Worm (Caenorhabditis elegans): ENCODE measurements around the gene lpin-1.

The lpin-1 gene

DNA sequence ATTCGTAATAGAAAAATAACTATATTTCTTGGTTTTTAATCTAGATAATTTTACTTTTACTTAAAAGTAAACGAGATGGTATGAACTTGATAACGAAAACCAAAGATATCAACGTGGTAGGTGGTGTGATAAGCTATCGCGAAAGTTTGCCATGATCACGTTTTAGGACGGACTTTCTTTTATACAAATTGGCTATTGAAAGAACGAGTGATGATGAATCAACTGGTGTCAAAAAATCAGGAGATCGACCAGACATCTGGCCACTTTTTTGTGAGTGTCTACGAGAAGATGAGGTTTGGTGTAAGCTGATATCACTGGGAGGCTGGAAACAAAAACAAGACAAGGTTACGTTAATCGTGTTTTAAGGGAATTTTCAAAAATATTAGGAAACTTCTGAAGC lies 5.3 kb upstream of the lpin-1 start:
- TF ChIP-seq vab-15 (tag; optimal IDR thresholded peaks at IDR 0.05) (no peak), lin-35 (GFP tag; optimal IDR thresholded peaks at IDR 0.05) (peak in 1 of 2 experiments; percentile 54), grh-1 (GFP tag; IDR thresholded peaks at IDR 0.05) (no peak), nhr-90 (tag; optimal IDR thresholded peaks at IDR 0.05; ENCODE audit: poor library complexity) (peak; percentile 12), snu-23 (GFP tag; optimal IDR thresholded peaks at IDR 0.05) (peak; percentile 18), lsy-2 (tag; optimal IDR thresholded peaks at IDR 0.05) (peak in 1 of 2 experiments; percentile 13), mdl-1 (tag; optimal IDR thresholded peaks at IDR 0.05) (peak in 1 of 2 experiments; percentile 10), elt-3 (tag; optimal IDR thresholded peaks at IDR 0.05) (peak in 4 of 6 experiments; percentile 36 to 61 (median 54)), alr-1 (tag; optimal IDR thresholded peaks at IDR 0.05; ENCODE audit: borderline replicate concordance) (no peak), aha-1 (tag; optimal IDR thresholded peaks at IDR 0.05) (no peak), elt-2 (tag; optimal IDR thresholded peaks at IDR 0.05) (peak; percentile 42), nhr-19 (GFP tag; conservative IDR thresholded peaks at IDR 0.05) (peak; percentile 15; the same call in 1 of the 2 replicates), blmp-1 (tag; optimal IDR thresholded peaks at IDR 0.05) (peak; percentile 83), nhr-77 (tag; optimal IDR thresholded peaks at IDR 0.05) (no peak), unc-130 (tag; optimal IDR thresholded peaks at IDR 0.05) (peak; percentile 11), mep-1 (tag; optimal IDR thresholded peaks at IDR 0.05) (peak; percentile 6), fkh-4 (tag; optimal IDR thresholded peaks at IDR 0.05; ENCODE audit: borderline replicate concordance) (no peak), tlp-1 (tag; optimal IDR thresholded peaks at IDR 0.05) (no peak)

DNA sequence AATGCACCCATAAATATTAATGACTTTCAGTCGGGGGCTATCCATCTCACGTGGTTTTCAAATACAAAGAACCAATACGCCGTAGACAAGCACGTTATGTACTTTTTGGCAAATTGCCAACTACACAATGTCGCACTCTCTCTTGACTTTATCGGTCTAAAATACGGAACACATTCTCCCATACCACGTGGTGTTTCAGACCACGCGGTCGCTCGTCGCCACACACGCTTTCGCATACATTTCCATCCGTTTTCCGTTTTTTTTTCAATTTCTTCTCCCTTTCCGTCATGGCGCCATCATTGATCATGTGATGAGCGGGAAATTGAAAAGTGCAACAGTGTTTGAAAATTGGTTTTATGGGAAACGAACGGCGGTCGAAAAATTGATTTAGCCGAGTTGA lies 4.6 kb upstream of the lpin-1 start:
- peak in 1 of 2 experiments; percentile 68 for TF ChIP-seq ztf-11 (tag; optimal IDR thresholded peaks at IDR 0.05)
- peak; percentile 70 for TF ChIP-seq skn-1 (tag; optimal IDR thresholded peaks at IDR 0.05)
- TF ChIP-seq C04F5.9 (tag; optimal IDR thresholded peaks at IDR 0.05) = peak; percentile 58
- no peak for TF ChIP-seq tlp-1 (tag; optimal IDR thresholded peaks at IDR 0.05)
- TF ChIP-seq pag-3 (tag; optimal IDR thresholded peaks at IDR 0.05; ENCODE audit: borderline replicate concordance, insufficient read depth) = peak; percentile 69
- peak; percentile 22; the same call in 1 of the 2 replicates for TF ChIP-seq isw-1 (GFP tag; IDR thresholded peaks at IDR 0.05)
- TF ChIP-seq sox-4 (tag; optimal IDR thresholded peaks at IDR 0.05) = peak; percentile 38
- TF ChIP-seq fos-1 (tag; optimal IDR thresholded peaks at IDR 0.05) = peak; percentile 17
- peak; percentile 62 for TF ChIP-seq mab-9 (GFP tag; IDR thresholded peaks at IDR 0.05)
- no peak for TF ChIP-seq hlh-4 (tag; optimal IDR thresholded peaks at IDR 0.05)
- TF ChIP-seq fkh-10 (GFP tag; optimal IDR thresholded peaks at IDR 0.05) = no peak
- peak; percentile 98 for TF ChIP-seq nhr-71 (tag; optimal IDR thresholded peaks at IDR 0.05)
- no peak for TF ChIP-seq alr-1 (tag; optimal IDR thresholded peaks at IDR 0.05; ENCODE audit: borderline replicate concordance)
- TF ChIP-seq snpc-4 (tag; optimal IDR thresholded peaks at IDR 0.05) = peak; percentile 48
- TF ChIP-seq pqm-1 (tag; optimal IDR thresholded peaks at IDR 0.05) = no peak
- TF ChIP-seq egl-13 (tag; optimal IDR thresholded peaks at IDR 0.05) = peak; percentile 52
- TF ChIP-seq efl-3 (GFP tag; optimal IDR thresholded peaks at IDR 0.05) = no peak
- peak; percentile 64 for TF ChIP-seq lir-3 (tag; optimal IDR thresholded peaks at IDR 0.05; ENCODE audit: poor library complexity)
- peak; percentile 91 for TF ChIP-seq nhr-19 (GFP tag; conservative IDR thresholded peaks at IDR 0.05)
- TF ChIP-seq hlh-17 (GFP tag; optimal IDR thresholded peaks at IDR 0.05; ENCODE audit: borderline replicate concordance) = no peak
- peak; percentile 53 for TF ChIP-seq dsc-1 (tag; optimal IDR thresholded peaks at IDR 0.05)
- TF ChIP-seq ets-5 (GFP tag; IDR thresholded peaks at IDR 0.05) = no peak
- peak; percentile 57 for TF ChIP-seq xbp-1 (tag; optimal IDR thresholded peaks at IDR 0.05)
- TF ChIP-seq nhr-47 (tag; optimal IDR thresholded peaks at IDR 0.05) = peak; percentile 91
- TF ChIP-seq unc-130 (tag; optimal IDR thresholded peaks at IDR 0.05) = peak; percentile 72
- TF ChIP-seq tbx-2 (tag; optimal IDR thresholded peaks at IDR 0.05) = peak; percentile 91
- TF ChIP-seq mef-2 (tag; optimal IDR thresholded peaks at IDR 0.05) = no peak
- TF ChIP-seq sptf-1 (tag; optimal IDR thresholded peaks at IDR 0.05) = no peak
- TF ChIP-seq irx-1 (tag; optimal IDR thresholded peaks at IDR 0.05) = peak; percentile 88
- peak; percentile 69 for TF ChIP-seq swsn-7 (tag; optimal IDR thresholded peaks at IDR 0.05)
- TF ChIP-seq ceh-82 (tag; optimal IDR thresholded peaks at IDR 0.05) = peak in 1 of 3 experiments; percentile 8
- no peak for TF ChIP-seq unc-62 (GFP tag; optimal IDR thresholded peaks at IDR 0.05)
- TF ChIP-seq lsy-2 (tag; optimal IDR thresholded peaks at IDR 0.05) = peak; percentile 69 to 72
- peak; percentile 83 for TF ChIP-seq ztf-4 (tag; optimal IDR thresholded peaks at IDR 0.05)
- peak; percentile 82 for TF ChIP-seq jun-1 (tag; optimal IDR thresholded peaks at IDR 0.05)
- peak; percentile 65 for TF ChIP-seq C16A3.4 (tag; optimal IDR thresholded peaks at IDR 0.05)
- peak; percentile 6 for TF ChIP-seq zip-4 (GFP tag; optimal IDR thresholded peaks at IDR 0.05)
- TF ChIP-seq fkh-4 (tag; optimal IDR thresholded peaks at IDR 0.05; ENCODE audit: borderline replicate concordance) = no peak
